Worm (Caenorhabditis elegans): ENCODE results near the gene ugt-64.

Gene ugt-64

DNA sequence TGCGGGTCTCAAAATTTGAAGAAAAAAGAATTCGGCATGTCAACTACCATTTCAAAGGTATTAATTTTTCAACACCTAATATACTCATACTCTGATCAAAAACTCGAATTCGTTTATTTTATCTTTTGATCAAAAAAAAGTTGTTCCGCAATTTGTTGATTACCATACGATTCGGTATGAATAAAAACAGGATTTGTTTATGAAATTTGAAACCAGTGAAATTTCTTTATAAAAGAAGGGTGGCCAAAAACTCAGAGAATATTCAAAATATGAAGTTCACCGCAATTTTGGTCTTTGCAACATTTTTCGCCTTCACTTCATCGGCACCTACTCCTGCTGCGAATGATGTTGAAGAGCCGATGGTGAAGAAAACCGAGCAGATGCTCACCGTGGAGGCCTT lies 4.1 kb downstream of the ugt-64 start, which contains the start of the genes C07G3.8 and C07G3.10:
TSS of gene C07G3.8 (minus strand) at position 101 of the 400 bp plus-strand sequence.
TSS of gene C07G3.10 (plus strand) at position 270 of the 400 bp plus-strand sequence.
- no peak for TF ChIP-seq F10E7.11 (tag; optimal IDR thresholded peaks at IDR 0.05)
- no peak for TF ChIP-seq ekl-4 (GFP tag; IDR thresholded peaks at IDR 0.05)
- TF ChIP-seq nhr-27 (tag; optimal IDR thresholded peaks at IDR 0.05): no peak
- TF ChIP-seq egrh-3 (GFP tag; IDR thresholded peaks at IDR 0.05): no peak
- TF ChIP-seq Y56A3A.18 (GFP tag; IDR thresholded peaks at IDR 0.05): no peak
- no peak for TF ChIP-seq D2030.7 (GFP tag; IDR thresholded peaks at IDR 0.05)
- no peak for TF ChIP-seq lsy-27 (tag; optimal IDR thresholded peaks at IDR 0.05; ENCODE audit: borderline replicate concordance, insufficient read depth)
- TF ChIP-seq fkh-3 (tag; optimal IDR thresholded peaks at IDR 0.05): no peak
- TF ChIP-seq ZK185.1 (tag; optimal IDR thresholded peaks at IDR 0.05; ENCODE audit: poor library complexity, severe bottlenecking): no peak
- TF ChIP-seq F52B5.7 (tag; optimal IDR thresholded peaks at IDR 0.05): no peak
- no peak for TF ChIP-seq gei-17 (GFP tag; optimal IDR thresholded peaks at IDR 0.05)
- TF ChIP-seq lin-40 (tag; optimal IDR thresholded peaks at IDR 0.05): no peak
- TF ChIP-seq unc-130 (GFP tag; optimal IDR thresholded peaks at IDR 0.05): no peak
- TF ChIP-seq Y53G8AR.9 (GFP tag; conservative IDR thresholded peaks at IDR 0.05): no peak
- no peak for TF ChIP-seq hmg-20 (GFP tag; IDR thresholded peaks at IDR 0.05)

DNA sequence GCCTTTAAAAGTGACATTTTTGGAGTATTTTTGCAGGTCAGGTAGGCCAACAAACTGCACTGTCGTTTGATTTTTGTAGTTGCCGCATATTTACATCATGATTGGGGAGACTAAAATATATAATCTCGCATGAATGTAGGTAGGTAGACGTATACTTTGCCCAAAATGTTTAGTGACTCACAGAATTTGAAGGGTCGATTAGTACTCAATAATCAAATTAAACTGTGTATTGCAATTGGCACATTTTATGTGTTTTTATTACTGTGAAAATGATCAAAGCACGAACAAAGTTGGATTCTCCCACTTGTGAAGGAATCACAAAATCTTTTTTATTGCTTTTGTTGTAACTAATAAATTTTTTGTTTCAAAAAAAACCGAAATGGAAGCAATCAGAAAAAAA lies 9.3 kb downstream of the ugt-64 start, which contains the start of gene C07G3.15:
TSS of gene C07G3.15 (minus strand) at position 101 of the 400 bp plus-strand sequence.
- no peak for TF ChIP-seq madf-6 (GFP tag; IDR thresholded peaks at IDR 0.05)
- no peak for TF ChIP-seq tbx-9 (tag; optimal IDR thresholded peaks at IDR 0.05; ENCODE audit: borderline replicate concordance)
- no peak for TF ChIP-seq rec-8 (tag; optimal IDR thresholded peaks at IDR 0.05)
- no peak for TF ChIP-seq Y67H2A.10 (GFP tag; conservative IDR thresholded peaks at IDR 0.05)
- no peak for TF ChIP-seq F57C9.4 (tag; optimal IDR thresholded peaks at IDR 0.05)
- no peak for TF ChIP-seq ccch-3 (GFP tag; optimal IDR thresholded peaks at IDR 0.05)
- TF ChIP-seq rpc-1 (optimal IDR thresholded peaks at IDR 0.05): no peak
- TF ChIP-seq rpc-1 (tag; optimal IDR thresholded peaks at IDR 0.05): no peak
- no peak for TF ChIP-seq xnd-1 (tag; optimal IDR thresholded peaks at IDR 0.05)
- no peak for TF ChIP-seq chd-7 (tag; optimal IDR thresholded peaks at IDR 0.05)

ce11 chrV:3490435-3490834 lies 15.7 kb downstream of the ugt-64 start, which contains the start of gene srbc-36:
Gene srbc-36 (minus strand): TSS chrV:3490535.
- no peak for TF ChIP-seq madf-8 (GFP tag; conservative IDR thresholded peaks at IDR 0.05)
- TF ChIP-seq nhr-90 (tag; optimal IDR thresholded peaks at IDR 0.05): no peak

DNA sequence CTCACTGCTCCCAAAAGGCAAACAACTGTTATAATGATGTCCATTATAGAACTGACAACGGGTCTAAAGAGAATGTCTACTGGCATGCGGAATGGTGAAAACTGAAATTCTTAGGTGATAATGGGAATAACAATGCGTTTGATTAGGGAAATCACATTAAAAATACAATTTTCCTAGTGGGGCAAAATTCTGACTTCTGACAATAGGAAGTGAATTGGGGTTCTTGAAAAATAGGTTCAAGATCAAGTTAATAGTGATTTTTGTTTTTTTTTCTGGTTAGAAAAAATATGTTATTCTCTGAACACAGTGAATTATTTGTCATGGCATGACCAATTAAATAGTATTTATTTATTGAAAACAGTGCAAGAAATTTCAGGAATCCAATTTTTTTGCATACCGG lies 19.3 kb downstream of the ugt-64 start, which contains the start of gene srbc-32:
TSS of gene srbc-32 (minus strand) at position 101 of the 400 bp plus-strand sequence.
- TF ChIP-seq ceh-100 (GFP tag; IDR thresholded peaks at IDR 0.05): no peak
- no peak for TF ChIP-seq ama-1 (optimal IDR thresholded peaks at IDR 0.05)
- TF ChIP-seq ama-1 (GFP tag; optimal IDR thresholded peaks at IDR 0.05): no peak
- no peak for TF ChIP-seq F33H1.4 (GFP tag; IDR thresholded peaks at IDR 0.05)
- TF ChIP-seq cebp-1 (GFP tag; IDR thresholded peaks at IDR 0.05): no peak
- no peak for TF ChIP-seq cebp-1 (tag; optimal IDR thresholded peaks at IDR 0.05)
- TF ChIP-seq nfya-2 (GFP tag; IDR thresholded peaks at IDR 0.05): no peak

DNA sequence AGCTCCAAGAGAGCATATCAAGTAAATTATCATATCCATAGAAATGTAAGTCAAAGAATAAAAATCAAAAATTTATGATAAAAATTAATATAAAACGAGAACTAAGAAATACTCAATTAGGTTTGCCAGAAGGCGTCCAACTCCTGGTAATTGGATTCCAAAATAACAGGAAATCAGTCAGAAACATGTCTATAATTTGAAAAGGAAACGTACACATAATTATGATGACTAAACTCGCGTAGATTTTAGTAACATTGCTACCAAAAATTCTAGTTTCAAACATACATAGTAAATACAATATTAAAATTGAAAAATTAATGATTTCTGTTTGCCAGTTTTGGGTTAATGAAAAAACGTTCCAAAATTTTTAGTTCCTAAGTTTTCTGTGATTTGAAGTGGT lies 21.4 kb downstream of the ugt-64 start, which contains the start of gene srbc-33:
TSS of gene srbc-33 (minus strand) at position 101 of the 400 bp plus-strand sequence.
- TF ChIP-seq madf-8 (GFP tag; conservative IDR thresholded peaks at IDR 0.05): no peak
- no peak for TF ChIP-seq ZK185.1 (tag; optimal IDR thresholded peaks at IDR 0.05; ENCODE audit: poor library complexity, severe bottlenecking)
- TF ChIP-seq let-526 (GFP tag; IDR thresholded peaks at IDR 0.05): no peak
- TF ChIP-seq ceh-79 (tag; optimal IDR thresholded peaks at IDR 0.05): no peak
- TF ChIP-seq Y53F4B.3 (GFP tag; IDR thresholded peaks at IDR 0.05): no peak
- TF ChIP-seq K12H6.12 (tag; optimal IDR thresholded peaks at IDR 0.05): no peak
